Fruit fly (Drosophila melanogaster): ENCODE results near the gene ApepP.
A peak's percentile ranks its signal among the peaks of the same experiment; 100 is the strongest.

Gene ApepP

dm6 chr2L:16887660-16888573 is 22.3 kb downstream of the ApepP start, which contains the start of the genes osi and tweek (continued):
- peak; percentile 92 for TF ChIP-seq kay (GFP tag; optimal IDR thresholded peaks at IDR 0.05)
- TF ChIP-seq Dip3 (GFP tag; optimal IDR thresholded peaks at IDR 0.05) = peak; percentile 11
- TF ChIP-seq CG17802 (tag; optimal IDR thresholded peaks at IDR 0.05) = no peak
- peak; percentile 70 for TF ChIP-seq CG3847 (GFP tag; IDR thresholded peaks at IDR 0.05)
- TF ChIP-seq Pdp1 (GFP tag; optimal IDR thresholded peaks at IDR 0.05) = peak; percentile 33 to 93
- peak; percentile 25 for TF ChIP-seq her (GFP tag; optimal IDR thresholded peaks at IDR 0.05)
- TF ChIP-seq caup (GFP tag; optimal IDR thresholded peaks at IDR 0.05; ENCODE audit: severe bottlenecking) = peak; percentile 27
- peak; percentile 57 for TF ChIP-seq bcd (GFP tag; optimal IDR thresholded peaks at IDR 0.05)
- peak; percentile 38 for TF ChIP-seq YL-1 (GFP tag; optimal IDR thresholded peaks at IDR 0.05)
- TF ChIP-seq CG9609 (GFP tag; optimal IDR thresholded peaks at IDR 0.05) = peak; percentile 55
- no peak for TF ChIP-seq prd (optimal IDR thresholded peaks at IDR 0.05)
- TF ChIP-seq prd (GFP tag; IDR thresholded peaks at IDR 0.05) = peak; percentile 44; the same call in 2 of the 3 replicates
- TF ChIP-seq row (GFP tag; IDR thresholded peaks at IDR 0.05) = peak; percentile 91
- peak; percentile 24 for TF ChIP-seq CG10462 (GFP tag; optimal IDR thresholded peaks at IDR 0.05)
- TF ChIP-seq CG15073 (GFP tag; optimal IDR thresholded peaks at IDR 0.05) = peak; percentile 16
- TF ChIP-seq CG33213 (GFP tag; optimal IDR thresholded peaks at IDR 0.05) = peak; percentile 14
- no peak for TF ChIP-seq fd102C (GFP tag; optimal IDR thresholded peaks at IDR 0.05)
- TF ChIP-seq CG42726 (GFP tag; IDR thresholded peaks at IDR 0.05; ENCODE audit: partially characterized antibody) = peak; percentile 95
- TF ChIP-seq Doc2 (GFP tag; IDR thresholded peaks at IDR 0.05) = no peak
- TF ChIP-seq GATAe (GFP tag; conservative IDR thresholded peaks at IDR 0.05) = peak; percentile 44; the same call in 1 of the 2 replicates
- TF ChIP-seq gce (GFP tag; IDR thresholded peaks at IDR 0.05) = no peak
- peak in 1 of 3 experiments; percentile 78 for TF ChIP-seq lola (GFP tag; optimal IDR thresholded peaks at IDR 0.05)
- TF ChIP-seq jing (GFP tag; optimal IDR thresholded peaks at IDR 0.05) = peak; percentile 29
- TF ChIP-seq ind (GFP tag; optimal IDR thresholded peaks at IDR 0.05) = peak; percentile 42
- TF ChIP-seq Eip74EF (GFP tag; optimal IDR thresholded peaks at IDR 0.05) = no peak
- no peak for TF ChIP-seq gro (GFP tag; optimal IDR thresholded peaks at IDR 0.05)
- TF ChIP-seq chinmo (GFP tag; IDR thresholded peaks at IDR 0.05; ENCODE audit: partially characterized antibody) = peak; percentile 88
- peak; percentile 69 for TF ChIP-seq Sry-β (GFP tag; optimal IDR thresholded peaks at IDR 0.05)
- peak; percentile 64 for TF ChIP-seq CG15514 (GFP tag; optimal IDR thresholded peaks at IDR 0.05)
- peak; percentile 48 for TF ChIP-seq NC2β (GFP tag; optimal IDR thresholded peaks at IDR 0.05)
- TF ChIP-seq CG14441 (GFP tag; IDR thresholded peaks at IDR 0.05) = peak; percentile 30; the same call in 1 of the 2 replicates
- no peak for TF ChIP-seq abd-A (tag; optimal IDR thresholded peaks at IDR 0.05)
- TF ChIP-seq Oaz (GFP tag; IDR thresholded peaks at IDR 0.05) = 0 out of 2 replicates have a peak, but pooled peaks have one; percentile 21
- TF ChIP-seq salm (tag; optimal IDR thresholded peaks at IDR 0.05) = no peak
- TF ChIP-seq ham (GFP tag; IDR thresholded peaks at IDR 0.05) = 0 out of 2 replicates have a peak, but pooled peaks have one; percentile 8
- peak; percentile 47 for TF ChIP-seq dm (GFP tag; optimal IDR thresholded peaks at IDR 0.05)
- TF ChIP-seq sc (optimal IDR thresholded peaks at IDR 0.05) = no peak
- peak; percentile 22 for TF ChIP-seq sc (GFP tag; optimal IDR thresholded peaks at IDR 0.05)
- TF ChIP-seq CG6854 (GFP tag; optimal IDR thresholded peaks at IDR 0.05) = no peak
- TF ChIP-seq chn (GFP tag; optimal IDR thresholded peaks at IDR 0.05) = peak; percentile 36
- TF ChIP-seq bbx (GFP tag; IDR thresholded peaks at IDR 0.05; ENCODE audit: partially characterized antibody) = peak; percentile 90
- TF ChIP-seq ssp (GFP tag; IDR thresholded peaks at IDR 0.05) = peak; percentile 40
- peak; percentile 90 for TF ChIP-seq Dll (GFP tag; IDR thresholded peaks at IDR 0.05; ENCODE audit: partially characterized antibody)
- TF ChIP-seq kni (GFP tag; optimal IDR thresholded peaks at IDR 0.05) = no peak
- peak; percentile 57; the same call in 2 of the 3 replicates for TF ChIP-seq CG11560 (tag; IDR thresholded peaks at IDR 0.05)
- peak; percentile 68; the same call in 2 of the 3 replicates for TF ChIP-seq CG11456 (GFP tag; IDR thresholded peaks at IDR 0.05)
- no peak for TF ChIP-seq zf30C (GFP tag; optimal IDR thresholded peaks at IDR 0.05)
- TF ChIP-seq ranshi (GFP tag; IDR thresholded peaks at IDR 0.05) = peak; percentile 21; the same call in 1 of the 2 replicates
